Worm (Caenorhabditis elegans) whole organism, L4 larva: Measurements from ENCODE around the gene F33G12.3.

ENCODE experiments used
- ama-1 ChIP-seq: fragments of 150-350 bp; optimal IDR thresholded peaks from 2 replicates; lab custom pipeline; 2014; ENCODE audit warnings: inconsistent platforms, mixed read lengths
- lim-7 ChIP-seq: fragments of 200-800 bp; sonication (Bioruptor generic); IDR thresholded peaks from 2 replicates; pipeline ENCODE4 v1.3.6; 2022; ENCODE audit warnings: missing genetic modification characterization, missing compliant biosample characterization

DNA sequence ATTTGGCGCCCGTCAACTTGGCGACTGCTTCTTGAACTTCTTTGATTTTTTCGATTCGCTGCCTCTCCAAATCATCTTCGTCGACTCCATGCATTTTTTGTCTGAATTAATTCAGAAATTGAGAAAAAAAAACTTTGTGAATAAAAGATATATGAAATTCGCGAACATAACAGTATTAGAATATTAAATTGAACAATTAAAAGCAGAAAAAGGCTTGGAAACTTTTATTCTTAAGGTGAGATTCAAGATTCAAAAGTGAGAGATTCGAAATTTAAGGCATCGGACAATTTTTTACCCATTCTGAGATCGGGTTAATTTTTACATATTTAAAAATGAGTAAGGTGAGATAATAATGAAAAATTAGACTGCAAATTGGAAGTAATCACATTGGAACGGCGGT lies at the start of gene F33G12.3:
- TF ChIP-seq lim-7 (no peak), ama-1 (no peak)
